Worm (Caenorhabditis elegans) whole organism, young adult: ENCODE results near the gene B0524.5.

Source experiments
- B0035.1 ChIP-seq: sonication (generic microtip); optimal IDR thresholded peaks from 2 replicates; lab custom pipeline; 2016; ENCODE audit warnings: missing genetic modification characterization, mild to moderate bottlenecking, missing compliant biosample characterization, missing genotype, missing genetic modification reagents
- B0336.3 ChIP-seq: fragments of 200-800 bp; sonication (Bioruptor generic); IDR thresholded peaks from 2 replicates; pipeline ENCODE4 v1.3.6; 2022; ENCODE audit warnings: missing genetic modification characterization, missing compliant biosample characterization
- C06A6.2 ChIP-seq: fragments of 200-800 bp; sonication (Bioruptor generic); conservative IDR thresholded peaks from 2 replicates; pipeline ENCODE4 v1.3.6; 2022; ENCODE audit warnings: missing genetic modification characterization, missing compliant biosample characterization
- F52B5.7 ChIP-seq: sonication (generic microtip); optimal IDR thresholded peaks from 2 replicates; lab custom pipeline; 2016; ENCODE audit warnings: mild to moderate bottlenecking, missing genetic modification characterization, missing compliant biosample characterization
- K11D2.4 ChIP-seq: fragments of 200-800 bp; sonication (Bioruptor generic); IDR thresholded peaks from 2 replicates; pipeline ENCODE4 v1.3.6; 2022; ENCODE audit warnings: missing genetic modification reagents, missing genetic modification characterization, missing compliant biosample characterization
- K12H6.12 ChIP-seq: fragments of 200-800 bp; sonication (Bioruptor generic); optimal IDR thresholded peaks from 2 replicates; lab custom pipeline; 2018; ENCODE audit warnings: mild to moderate bottlenecking, missing genetic modification characterization, missing compliant biosample characterization
- T26A5.8 ChIP-seq: sonication (generic microtip); optimal IDR thresholded peaks from 2 replicates; lab custom pipeline; 2016; ENCODE audit warnings: missing genetic modification characterization, missing compliant biosample characterization
- Y95B8A.8 ChIP-seq: fragments of 200-800 bp; sonication (Bioruptor generic); IDR thresholded peaks from 2 replicates; pipeline ENCODE4 v1.3.6; 2022; ENCODE audit warnings: missing genetic modification reagents, missing genetic modification characterization, missing compliant biosample characterization
- akir-1 ChIP-seq: fragments of 200-800 bp; sonication (Bioruptor generic); optimal IDR thresholded peaks from 2 replicates; lab custom pipeline; 2018; ENCODE audit warnings: mild to moderate bottlenecking, missing genetic modification characterization, moderate library complexity, missing compliant biosample characterization
- aptf-2 ChIP-seq: fragments of 200-800 bp; sonication (Bioruptor generic); conservative IDR thresholded peaks from 2 replicates; pipeline ENCODE4 v1.3.6; 2022; ENCODE audit warnings: missing genetic modification reagents, missing genetic modification characterization, missing compliant biosample characterization
- attf-3 ChIP-seq: fragments of 200-800 bp; sonication (Bioruptor generic); conservative IDR thresholded peaks from 2 replicates; pipeline ENCODE4 v1.3.6; 2022; ENCODE audit warnings: missing genetic modification reagents, missing genetic modification characterization, missing compliant biosample characterization
- attf-5 ChIP-seq: fragments of 200-800 bp; sonication (Bioruptor generic); optimal IDR thresholded peaks from 2 replicates; lab custom pipeline; 2018; ENCODE audit warnings: mild to moderate bottlenecking, missing genetic modification characterization, missing compliant biosample characterization
- cebp-1 ChIP-seq, 2 experiments: fragments of 200-800 bp in 1 of 2; sonication (Bioruptor generic) in 1 of 2; sonication (generic microtip) in 1 of 2; IDR thresholded peaks in 1 of 2; optimal IDR thresholded peaks in 1 of 2; 2 replicates each; pipeline versions ENCODE4 v1.3.6 to Lab custom; 2017 to 2022; ENCODE audit warnings: missing compliant biosample characterization in 2 of 2, missing genetic modification characterization in 2 of 2, mild to moderate bottlenecking in 1 of 2, missing genetic modification reagents in 1 of 2, moderate library complexity in 1 of 2
- ceh-100 ChIP-seq: fragments of 200-800 bp; sonication (Bioruptor generic); IDR thresholded peaks from 2 replicates; pipeline ENCODE4 v1.3.6; 2022; ENCODE audit warnings: missing genetic modification reagents, missing genetic modification characterization, missing compliant biosample characterization
- ceh-27 ChIP-seq: fragments of 200-800 bp; sonication (Bioruptor generic); optimal IDR thresholded peaks from 2 replicates; lab custom pipeline; 2018; ENCODE audit warnings: mild to moderate bottlenecking, missing genetic modification characterization, moderate library complexity, missing compliant biosample characterization
- chd-7 ChIP-seq: sonication (generic microtip); optimal IDR thresholded peaks from 2 replicates; lab custom pipeline; 2016; ENCODE audit warnings: mild to moderate bottlenecking, missing genetic modification characterization, moderate library complexity, missing compliant biosample characterization
- dpff-1 ChIP-seq: sonication (generic microtip); optimal IDR thresholded peaks from 2 replicates; lab custom pipeline; 2017; ENCODE audit warnings: mild to moderate bottlenecking, missing genetic modification characterization, missing compliant biosample characterization
- dpl-1 ChIP-seq: fragments of 150-350 bp; optimal IDR thresholded peaks from 2 replicates; lab custom pipeline; 2014; ENCODE audit warnings: missing biosample characterization, missing genetic modification reagents, missing genetic modification characterization
- efl-1 ChIP-seq: fragments of 150-350 bp; optimal IDR thresholded peaks from 2 replicates; lab custom pipeline; 2014; ENCODE audit warnings: missing biosample characterization, missing genetic modification reagents, missing genetic modification characterization
- egl-44 ChIP-seq: fragments of 200-800 bp; sonication (Bioruptor generic); IDR thresholded peaks from 2 replicates; pipeline ENCODE4 v1.3.6; 2022; ENCODE audit warnings: missing genetic modification reagents, missing genetic modification characterization, missing compliant biosample characterization
- egrh-3 ChIP-seq: fragments of 200-800 bp; sonication (Bioruptor generic); IDR thresholded peaks from 2 replicates; pipeline ENCODE4 v1.3.6; 2022; ENCODE audit warnings: missing genetic modification reagents, missing genetic modification characterization, missing compliant biosample characterization
- ekl-4 ChIP-seq: fragments of 200-800 bp; sonication (Bioruptor generic); IDR thresholded peaks from 2 replicates; pipeline ENCODE4 v1.3.6; 2022; ENCODE audit warnings: missing genetic modification reagents, missing genetic modification characterization, missing compliant biosample characterization
- gei-17 ChIP-seq: fragments of 200-800 bp; sonication (Bioruptor generic); optimal IDR thresholded peaks from 2 replicates; lab custom pipeline; 2018; ENCODE audit warnings: mild to moderate bottlenecking, missing genetic modification characterization, missing compliant biosample characterization
- hrde-1 ChIP-seq: sonication (generic microtip); optimal IDR thresholded peaks from 2 replicates; lab custom pipeline; 2016; ENCODE audit warnings: missing genetic modification characterization, mild to moderate bottlenecking, missing compliant biosample characterization, moderate library complexity, missing genotype, missing genetic modification reagents, borderline replicate concordance
- let-526 ChIP-seq: fragments of 200-800 bp; sonication (Bioruptor generic); IDR thresholded peaks from 2 replicates; pipeline ENCODE4 v1.3.6; 2022; ENCODE audit warnings: missing genetic modification reagents, missing genetic modification characterization, missing compliant biosample characterization
- lin-26 ChIP-seq: fragments of 200-800 bp; sonication (Bioruptor generic); IDR thresholded peaks from 2 replicates; pipeline ENCODE4 v1.3.6; 2022; ENCODE audit warnings: missing genetic modification reagents, missing genetic modification characterization, missing compliant biosample characterization
- lin-35 ChIP-seq, 3 experiments: fragments of 150-350 bp in 2 of 3; sonication (generic microtip) in 1 of 3; optimal IDR thresholded peaks; 2 replicates each; lab custom pipeline; 2014 to 2018; ENCODE audit warnings: missing biosample characterization in 3 of 3, missing genetic modification characterization in 3 of 3, missing genetic modification reagents in 3 of 3
- lin-40 ChIP-seq: sonication (generic microtip); optimal IDR thresholded peaks from 2 replicates; lab custom pipeline; 2016; ENCODE audit warnings: missing genetic modification characterization, mild to moderate bottlenecking, missing compliant biosample characterization, missing genotype, missing genetic modification reagents
- lir-1 ChIP-seq: fragments of 200-800 bp; sonication (Bioruptor generic); conservative IDR thresholded peaks from 2 replicates; pipeline ENCODE4 v1.3.6; 2022; ENCODE audit warnings: missing genetic modification reagents, missing genetic modification characterization, missing compliant biosample characterization
- madf-10 ChIP-seq: sonication (generic microtip); optimal IDR thresholded peaks from 2 replicates; lab custom pipeline; 2016; ENCODE audit warnings: mild to moderate bottlenecking, missing genetic modification characterization, missing compliant biosample characterization
- madf-6 ChIP-seq: fragments of 200-800 bp; sonication (Bioruptor generic); IDR thresholded peaks from 2 replicates; pipeline ENCODE4 v1.3.6; 2022; ENCODE audit warnings: missing genetic modification reagents, missing genetic modification characterization, missing compliant biosample characterization
- mel-28 ChIP-seq: sonication (generic microtip); optimal IDR thresholded peaks from 2 replicates; lab custom pipeline; 2016; ENCODE audit warnings: borderline replicate concordance, mild to moderate bottlenecking, missing genetic modification characterization, missing compliant biosample characterization
- nfya-1 ChIP-seq: sonication (generic microtip); optimal IDR thresholded peaks from 2 replicates; lab custom pipeline; 2017; ENCODE audit warnings: antibody characterized with exemption, missing compliant biosample characterization, missing genetic modification characterization, borderline replicate concordance; ENCODE audit not compliant: insufficient read depth
- nfyb-1 ChIP-seq: fragments of 200-800 bp; sonication (Bioruptor generic); IDR thresholded peaks from 2 replicates; pipeline ENCODE4 v1.3.6; 2022; ENCODE audit warnings: missing genetic modification reagents, missing genetic modification characterization, missing compliant biosample characterization
- nhr-27 ChIP-seq: fragments of 200-800 bp; sonication (Bioruptor generic); optimal IDR thresholded peaks from 2 replicates; lab custom pipeline; 2018; ENCODE audit warnings: mild to moderate bottlenecking, missing genetic modification characterization, moderate library complexity, missing compliant biosample characterization
- rcor-1 ChIP-seq: fragments of 200-800 bp; sonication (Bioruptor generic); IDR thresholded peaks from 2 replicates; pipeline ENCODE4 v1.3.6; 2022; ENCODE audit warnings: missing genetic modification reagents, missing genetic modification characterization, missing compliant biosample characterization
- rec-8 ChIP-seq, 2 experiments: sonication (generic microtip); optimal IDR thresholded peaks; 2 replicates each; lab custom pipeline; 2016; ENCODE audit warnings: mild to moderate bottlenecking in 2 of 2, missing genetic modification characterization in 2 of 2, missing genetic modification reagents in 2 of 2, missing genotype in 2 of 2, missing biosample characterization in 1 of 2, missing compliant biosample characterization in 1 of 2, moderate library complexity in 1 of 2
- sdz-38 ChIP-seq: sonication (generic microtip); optimal IDR thresholded peaks from 2 replicates; lab custom pipeline; 2016; ENCODE audit warnings: missing genotype, missing genetic modification characterization, missing compliant biosample characterization
- tlf-1 ChIP-seq: fragments of 200-800 bp; sonication (Bioruptor generic); optimal IDR thresholded peaks from 2 replicates; lab custom pipeline; 2018; ENCODE audit warnings: mild to moderate bottlenecking, missing genetic modification characterization, missing compliant biosample characterization
- unc-62 ChIP-seq: fragments of 150-350 bp; optimal IDR thresholded peaks from 2 replicates; lab custom pipeline; 2014; ENCODE audit warnings: missing biosample characterization, missing genetic modification reagents, missing genetic modification characterization
- zfh-2 ChIP-seq: fragments of 200-800 bp; sonication (Bioruptor generic); conservative IDR thresholded peaks from 2 replicates; pipeline ENCODE4 v1.3.6; 2022; ENCODE audit warnings: missing genetic modification reagents, missing genetic modification characterization, missing compliant biosample characterization
- ztf-18 ChIP-seq: sonication (generic microtip); optimal IDR thresholded peaks from 2 replicates; lab custom pipeline; 2016; ENCODE audit warnings: missing genotype, mild to moderate bottlenecking, missing genetic modification characterization, missing compliant biosample characterization
- ztf-26 ChIP-seq: sonication (generic microtip); optimal IDR thresholded peaks from 2 replicates; lab custom pipeline; 2017; ENCODE audit warnings: missing genetic modification characterization, missing compliant biosample characterization
- ztf-3 ChIP-seq: fragments of 200-800 bp; sonication (Bioruptor generic); optimal IDR thresholded peaks from 2 replicates; lab custom pipeline; 2018; ENCODE audit warnings: mild to moderate bottlenecking, missing genetic modification characterization, missing compliant biosample characterization
- ztf-6 ChIP-seq: fragments of 200-800 bp; sonication (Bioruptor generic); IDR thresholded peaks from 2 replicates; pipeline ENCODE4 v1.3.6; 2022; ENCODE audit warnings: missing genetic modification reagents, missing genetic modification characterization, missing compliant biosample characterization

The B0524.5 gene

DNA sequence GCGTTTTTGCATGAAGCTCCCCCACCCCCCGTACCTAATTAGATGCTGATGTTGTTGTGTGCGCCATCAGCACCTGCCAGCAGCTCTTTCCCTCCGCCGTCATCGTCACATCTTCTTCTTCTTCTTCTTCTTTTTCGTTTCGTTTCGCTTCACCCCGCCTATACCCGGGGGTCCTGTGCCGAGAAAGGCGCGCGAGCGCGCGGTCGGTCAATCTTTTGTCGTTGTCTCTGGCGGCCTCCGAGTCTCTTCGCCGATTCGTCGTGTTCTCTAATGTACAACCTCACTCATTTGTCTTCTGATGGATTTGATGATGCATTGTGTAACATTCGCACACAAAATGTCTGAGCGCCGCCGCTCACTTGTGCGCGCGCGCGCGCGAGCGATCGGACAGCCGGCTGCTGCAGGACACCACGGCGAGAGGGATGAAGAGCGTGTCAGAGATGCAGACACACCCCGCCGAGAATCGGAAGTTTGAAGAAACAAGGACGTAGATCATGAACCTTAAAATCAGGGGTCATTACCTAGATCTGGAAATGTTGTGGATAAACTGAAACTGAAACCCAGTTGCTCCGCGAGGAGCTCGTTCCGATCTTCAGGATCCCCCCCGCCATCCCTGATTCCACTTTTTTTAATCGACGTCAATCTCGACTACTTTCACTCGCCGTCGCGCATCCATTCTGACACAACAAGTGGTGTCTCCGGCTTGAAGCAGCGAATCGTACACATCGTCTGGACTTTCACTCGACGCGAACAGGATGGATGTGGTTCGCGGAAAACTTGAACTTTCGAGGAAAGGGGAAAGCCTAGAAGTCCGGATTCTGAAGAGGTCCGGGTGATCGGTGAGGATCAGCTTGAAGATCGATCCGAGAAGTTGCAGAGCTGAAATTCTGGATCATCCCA is 30.0 kb upstream of the B0524.5 start:
- TF ChIP-seq C06A6.2 (GFP tag; lab: Robert Waterston, UW) (peak; percentile 83), zfh-2 (GFP tag; lab: Robert Waterston, UW) (peak; percentile 99), aptf-2 (GFP tag; lab: Robert Waterston, UW) (no peak), lin-26 (GFP tag; lab: Robert Waterston, UW) (peak; percentile 79), lin-35 (GFP tag; optimal IDR thresholded peaks at IDR 0.05; lab: Kevin White, UChicago) (peak in 1 of 3 experiments; percentile 52), ztf-26 (tag; lab: Kevin White, UChicago) (peak; percentile 91), ztf-6 (0 out of 2 replicates have a peak, but pooled peaks have one; percentile 43), efl-1 (GFP tag; lab: Kevin White, UChicago) (no peak), dpl-1 (GFP tag; lab: Kevin White, UChicago) (peak; percentile 30), chd-7 (tag; lab: Kevin White, UChicago) (peak; percentile 93), ekl-4 (GFP tag; lab: Robert Waterston, UW) (0 out of 2 replicates have a peak, but pooled peaks have one; percentile 35), ztf-18 (tag; lab: Kevin White, UChicago) (no peak), T26A5.8 (no peak), gei-17 (GFP tag; lab: Kevin White, UChicago) (peak; percentile 56), rec-8 (tag; optimal IDR thresholded peaks at IDR 0.05; lab: Kevin White, UChicago) (no peak), unc-62 (no peak), egl-44 (GFP tag; lab: Robert Waterston, UW) (0 out of 2 replicates have a peak, but pooled peaks have one; percentile 8), ztf-3 (GFP tag; lab: Kevin White, UChicago) (peak; percentile 76), sdz-38 (no peak), hrde-1 (no peak), madf-6 (GFP tag; lab: Robert Waterston, UW) (peak; percentile 47; the same call in 1 of the 2 replicates), B0035.1 (tag; lab: Kevin White, UChicago) (peak; percentile 52), let-526 (GFP tag; lab: Robert Waterston, UW) (no peak), nhr-27 (tag; lab: Kevin White, UChicago) (peak; percentile 7), attf-5 (peak; percentile 62), lin-40 (peak; percentile 93), attf-3 (GFP tag; lab: Robert Waterston, UW) (0 out of 2 replicates have a peak, but pooled peaks have one; percentile 48), F52B5.7 (tag; lab: Kevin White, UChicago) (peak; percentile 27), tlf-1 (peak; percentile 63), K12H6.12 (peak; percentile 92), madf-10 (tag; lab: Kevin White, UChicago) (peak; percentile 95), egrh-3 (GFP tag; lab: Robert Waterston, UW) (peak; percentile 99), cebp-1 (GFP tag; IDR thresholded peaks at IDR 0.05; lab: Robert Waterston, UW) (0 out of 2 replicates have a peak, but pooled peaks have one; percentile 9), cebp-1 (tag; optimal IDR thresholded peaks at IDR 0.05; lab: Kevin White, UChicago) (peak; percentile 85), ceh-27 (GFP tag; lab: Kevin White, UChicago) (peak; percentile 93), Y95B8A.8 (GFP tag; lab: Robert Waterston, UW) (0 out of 2 replicates have a peak, but pooled peaks have one; percentile 41), nfyb-1 (peak; percentile 76), B0336.3 (GFP tag; lab: Robert Waterston, UW) (peak; percentile 72), K11D2.4 (GFP tag; lab: Robert Waterston, UW) (peak; percentile 89), ceh-100 (GFP tag; lab: Robert Waterston, UW) (no peak), dpff-1 (tag; lab: Kevin White, UChicago) (no peak), mel-28 (no peak), nfya-1 (no peak), akir-1 (GFP tag; lab: Kevin White, UChicago) (no peak), lir-1 (GFP tag; lab: Robert Waterston, UW) (peak; percentile 65), rcor-1 (GFP tag; lab: Robert Waterston, UW) (peak; percentile 15; the same call in 1 of the 2 replicates)
